Worm (Caenorhabditis elegans) whole organism, young adult: Measurements from ENCODE around the gene M153.3.

Source experiments
- B0035.1 ChIP-seq: sonication (generic microtip); optimal IDR thresholded peaks from 2 replicates; lab custom pipeline; 2016; ENCODE audit warnings: missing genetic modification characterization, mild to moderate bottlenecking, missing compliant biosample characterization, missing genotype, missing genetic modification reagents
- C06A6.2 ChIP-seq: fragments of 200-800 bp; sonication (Bioruptor generic); conservative IDR thresholded peaks from 2 replicates; pipeline ENCODE4 v1.3.6; 2022; ENCODE audit warnings: missing genetic modification characterization, missing compliant biosample characterization
- D2030.7 ChIP-seq: fragments of 200-800 bp; sonication (Bioruptor generic); IDR thresholded peaks from 2 replicates; pipeline ENCODE4 v1.3.6; 2022; ENCODE audit warnings: missing genetic modification reagents, missing genetic modification characterization, missing compliant biosample characterization
- F33H1.4 ChIP-seq: fragments of 200-800 bp; sonication (Bioruptor generic); IDR thresholded peaks from 2 replicates; pipeline ENCODE4 v1.3.6; 2022; ENCODE audit warnings: missing genetic modification reagents, missing genetic modification characterization, missing compliant biosample characterization
- F37B4.10 ChIP-seq: fragments of 200-800 bp; sonication (Bioruptor generic); IDR thresholded peaks from 2 replicates; pipeline ENCODE4 v1.3.6; 2022; ENCODE audit warnings: missing genetic modification characterization, missing compliant biosample characterization
- F57A8.1 ChIP-seq: fragments of 200-800 bp; sonication (Bioruptor generic); optimal IDR thresholded peaks from 2 replicates; lab custom pipeline; 2018; ENCODE audit warnings: mild to moderate bottlenecking, missing genetic modification characterization, moderate library complexity, missing compliant biosample characterization
- F57C9.4 ChIP-seq: sonication (generic microtip); optimal IDR thresholded peaks from 2 replicates; lab custom pipeline; 2017; ENCODE audit warnings: mild to moderate bottlenecking, missing genetic modification characterization, missing compliant biosample characterization
- K11D2.4 ChIP-seq: fragments of 200-800 bp; sonication (Bioruptor generic); IDR thresholded peaks from 2 replicates; pipeline ENCODE4 v1.3.6; 2022; ENCODE audit warnings: missing genetic modification reagents, missing genetic modification characterization, missing compliant biosample characterization
- Y53G8AR.9 ChIP-seq: fragments of 200-800 bp; sonication (Bioruptor generic); conservative IDR thresholded peaks from 2 replicates; pipeline ENCODE4 v1.3.6; 2022; ENCODE audit warnings: missing genetic modification reagents, missing genetic modification characterization, missing compliant biosample characterization
- Y56A3A.18 ChIP-seq: fragments of 200-800 bp; sonication (Bioruptor generic); IDR thresholded peaks from 2 replicates; pipeline ENCODE4 v1.3.6; 2022; ENCODE audit warnings: missing genetic modification reagents, missing genetic modification characterization, missing compliant biosample characterization
- Y67H2A.10 ChIP-seq: fragments of 200-800 bp; sonication (Bioruptor generic); conservative IDR thresholded peaks from 2 replicates; pipeline ENCODE4 v1.3.6; 2022; ENCODE audit warnings: missing genetic modification reagents, missing genetic modification characterization, missing compliant biosample characterization
- Y95B8A.8 ChIP-seq: fragments of 200-800 bp; sonication (Bioruptor generic); IDR thresholded peaks from 2 replicates; pipeline ENCODE4 v1.3.6; 2022; ENCODE audit warnings: missing genetic modification reagents, missing genetic modification characterization, missing compliant biosample characterization
- ZK185.1 ChIP-seq: sonication (generic microtip); optimal IDR thresholded peaks from 2 replicates; lab custom pipeline; 2016; ENCODE audit warnings: mild to moderate bottlenecking, missing genetic modification characterization, missing compliant biosample characterization; ENCODE audit not compliant: poor library complexity, severe bottlenecking
- attf-5 ChIP-seq: fragments of 200-800 bp; sonication (Bioruptor generic); optimal IDR thresholded peaks from 2 replicates; lab custom pipeline; 2018; ENCODE audit warnings: mild to moderate bottlenecking, missing genetic modification characterization, missing compliant biosample characterization
- cebp-1 ChIP-seq, 2 experiments: fragments of 200-800 bp in 1 of 2; sonication (Bioruptor generic) in 1 of 2; sonication (generic microtip) in 1 of 2; IDR thresholded peaks in 1 of 2; optimal IDR thresholded peaks in 1 of 2; 2 replicates each; pipeline versions ENCODE4 v1.3.6 to Lab custom; 2017 to 2022; ENCODE audit warnings: missing compliant biosample characterization in 2 of 2, missing genetic modification characterization in 2 of 2, mild to moderate bottlenecking in 1 of 2, missing genetic modification reagents in 1 of 2, moderate library complexity in 1 of 2
- ceh-100 ChIP-seq: fragments of 200-800 bp; sonication (Bioruptor generic); IDR thresholded peaks from 2 replicates; pipeline ENCODE4 v1.3.6; 2022; ENCODE audit warnings: missing genetic modification reagents, missing genetic modification characterization, missing compliant biosample characterization
- ceh-40 ChIP-seq: fragments of 200-800 bp; sonication (Bioruptor generic); IDR thresholded peaks from 2 replicates; pipeline ENCODE4 v1.3.6; 2022; ENCODE audit warnings: missing genetic modification characterization, missing compliant biosample characterization
- ceh-58 ChIP-seq: fragments of 200-800 bp; sonication (Bioruptor generic); IDR thresholded peaks from 2 replicates; pipeline ENCODE4 v1.3.6; 2022; ENCODE audit warnings: missing genetic modification characterization, missing compliant biosample characterization
- ceh-91 ChIP-seq: fragments of 200-800 bp; sonication (Bioruptor generic); IDR thresholded peaks from 2 replicates; pipeline ENCODE4 v1.3.6; 2022; ENCODE audit warnings: missing genetic modification reagents, missing genetic modification characterization, missing compliant biosample characterization
- chd-7 ChIP-seq: sonication (generic microtip); optimal IDR thresholded peaks from 2 replicates; lab custom pipeline; 2016; ENCODE audit warnings: mild to moderate bottlenecking, missing genetic modification characterization, moderate library complexity, missing compliant biosample characterization
- dpff-1 ChIP-seq: sonication (generic microtip); optimal IDR thresholded peaks from 2 replicates; lab custom pipeline; 2017; ENCODE audit warnings: mild to moderate bottlenecking, missing genetic modification characterization, missing compliant biosample characterization
- egl-44 ChIP-seq: fragments of 200-800 bp; sonication (Bioruptor generic); IDR thresholded peaks from 2 replicates; pipeline ENCODE4 v1.3.6; 2022; ENCODE audit warnings: missing genetic modification reagents, missing genetic modification characterization, missing compliant biosample characterization
- ets-4 ChIP-seq: fragments of 200-800 bp; sonication (Bioruptor generic); optimal IDR thresholded peaks from 2 replicates; lab custom pipeline; 2018; ENCODE audit warnings: mild to moderate bottlenecking, missing genetic modification characterization, missing compliant biosample characterization
- fkh-3 ChIP-seq: sonication (generic microtip); optimal IDR thresholded peaks from 2 replicates; lab custom pipeline; 2016; ENCODE audit warnings: mild to moderate bottlenecking, missing genetic modification characterization, missing compliant biosample characterization
- him-1 ChIP-seq: sonication (generic microtip); optimal IDR thresholded peaks from 2 replicates; lab custom pipeline; 2016; ENCODE audit warnings: missing genotype, missing genetic modification reagents, missing genetic modification characterization, missing compliant biosample characterization
- hlh-26 ChIP-seq: fragments of 200-800 bp; sonication (Bioruptor generic); conservative IDR thresholded peaks from 2 replicates; pipeline ENCODE4 v1.3.6; 2022; ENCODE audit warnings: missing genetic modification reagents, missing genetic modification characterization, missing compliant biosample characterization
- lsl-1 ChIP-seq: fragments of 200-800 bp; sonication (Bioruptor generic); optimal IDR thresholded peaks from 2 replicates; lab custom pipeline; 2018; ENCODE audit warnings: mild to moderate bottlenecking, missing genetic modification characterization, moderate library complexity, missing compliant biosample characterization
- lsy-27 ChIP-seq: sonication (generic microtip); optimal IDR thresholded peaks from 2 replicates; lab custom pipeline; 2017; ENCODE audit warnings: missing genetic modification characterization, mild to moderate bottlenecking, missing compliant biosample characterization, antibody characterized with exemption, missing genotype, borderline replicate concordance; ENCODE audit not compliant: insufficient read depth
- madf-10 ChIP-seq: sonication (generic microtip); optimal IDR thresholded peaks from 2 replicates; lab custom pipeline; 2016; ENCODE audit warnings: mild to moderate bottlenecking, missing genetic modification characterization, missing compliant biosample characterization
- mel-28 ChIP-seq: sonication (generic microtip); optimal IDR thresholded peaks from 2 replicates; lab custom pipeline; 2016; ENCODE audit warnings: borderline replicate concordance, mild to moderate bottlenecking, missing genetic modification characterization, missing compliant biosample characterization
- mes-4 ChIP-seq: sonication (generic microtip); optimal IDR thresholded peaks from 2 replicates; lab custom pipeline; 2016; ENCODE audit warnings: missing genotype, missing genetic modification characterization, missing compliant biosample characterization
- nhr-120 ChIP-seq: fragments of 200-800 bp; sonication (Bioruptor generic); IDR thresholded peaks from 2 replicates; pipeline ENCODE4 v1.3.6; 2022; ENCODE audit warnings: missing genetic modification characterization, missing compliant biosample characterization
- nhr-179 ChIP-seq: sonication (generic microtip); optimal IDR thresholded peaks from 2 replicates; lab custom pipeline; 2016; ENCODE audit warnings: mild to moderate bottlenecking, missing genetic modification characterization, missing compliant biosample characterization
- rcor-1 ChIP-seq: fragments of 200-800 bp; sonication (Bioruptor generic); IDR thresholded peaks from 2 replicates; pipeline ENCODE4 v1.3.6; 2022; ENCODE audit warnings: missing genetic modification reagents, missing genetic modification characterization, missing compliant biosample characterization
- rec-8 ChIP-seq, 2 experiments: sonication (generic microtip); optimal IDR thresholded peaks; 2 replicates each; lab custom pipeline; 2016; ENCODE audit warnings: mild to moderate bottlenecking in 2 of 2, missing genetic modification characterization in 2 of 2, missing genetic modification reagents in 2 of 2, missing genotype in 2 of 2, missing biosample characterization in 1 of 2, missing compliant biosample characterization in 1 of 2, moderate library complexity in 1 of 2
- rpc-1 ChIP-seq, 2 experiments: fragments of 150-350 bp in 1 of 2; sonication (generic microtip) in 1 of 2; optimal IDR thresholded peaks; 2 replicates each; lab custom pipeline; 2014 to 2018; ENCODE audit warnings: missing biosample characterization in 1 of 2, missing genetic modification characterization in 1 of 2, missing genetic modification reagents in 1 of 2, missing genotype in 1 of 2
- sdz-38 ChIP-seq: sonication (generic microtip); optimal IDR thresholded peaks from 2 replicates; lab custom pipeline; 2016; ENCODE audit warnings: missing genotype, missing genetic modification characterization, missing compliant biosample characterization
- snpc-1.1 ChIP-seq: sonication (generic microtip); optimal IDR thresholded peaks from 2 replicates; lab custom pipeline; 2017; ENCODE audit warnings: missing genetic modification characterization, mild to moderate bottlenecking, missing compliant biosample characterization, antibody characterized with exemption, moderate library complexity, missing genotype, missing genetic modification reagents; ENCODE audit not compliant: insufficient read depth
- tlf-1 ChIP-seq: fragments of 200-800 bp; sonication (Bioruptor generic); optimal IDR thresholded peaks from 2 replicates; lab custom pipeline; 2018; ENCODE audit warnings: mild to moderate bottlenecking, missing genetic modification characterization, missing compliant biosample characterization
- unc-130 ChIP-seq: sonication (generic microtip); optimal IDR thresholded peaks from 2 replicates; lab custom pipeline; 2016; ENCODE audit warnings: missing genetic modification reagents, missing genetic modification characterization, missing compliant biosample characterization
- xnd-1 ChIP-seq: sonication (generic microtip); optimal IDR thresholded peaks from 2 replicates; lab custom pipeline; 2016; ENCODE audit warnings: missing genotype, missing genetic modification reagents, missing genetic modification characterization, missing compliant biosample characterization
- zfh-2 ChIP-seq: fragments of 200-800 bp; sonication (Bioruptor generic); conservative IDR thresholded peaks from 2 replicates; pipeline ENCODE4 v1.3.6; 2022; ENCODE audit warnings: missing genetic modification reagents, missing genetic modification characterization, missing compliant biosample characterization

The M153.3 gene

DNA sequence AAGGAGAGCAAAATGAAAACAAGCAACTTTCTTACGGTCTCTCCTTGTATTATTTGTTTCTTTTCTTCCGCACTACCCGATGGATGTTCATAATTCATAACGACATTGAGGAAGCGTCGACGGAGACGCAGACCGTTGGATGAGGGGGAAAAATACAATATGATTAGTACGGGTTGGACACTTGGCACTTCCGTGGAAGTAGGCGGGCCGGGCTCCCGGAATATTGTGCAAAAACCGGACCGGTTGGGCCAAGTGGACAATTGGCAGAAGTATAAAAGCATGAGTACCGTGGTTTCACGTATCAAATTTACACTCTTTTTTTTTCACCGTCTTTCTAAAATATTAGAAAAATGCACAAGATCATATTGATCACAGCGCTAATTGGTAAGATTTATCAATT lies at the start of gene M153.3:
TSS of gene M153.3 (plus strand) at position 301 of the 400 bp plus-strand sequence.
- TF ChIP-seq rec-8 (tag; optimal IDR thresholded peaks at IDR 0.05; lab: Kevin White, UChicago): no peak
- TF ChIP-seq D2030.7 (GFP tag; lab: Robert Waterston, UW): no peak
- no peak for TF ChIP-seq ceh-100
- TF ChIP-seq mes-4 (tag; lab: Kevin White, UChicago): no peak
- no peak for TF ChIP-seq Y67H2A.10 (GFP tag; lab: Robert Waterston, UW)
- no peak for TF ChIP-seq tlf-1 (GFP tag; lab: Kevin White, UChicago)
- no peak for TF ChIP-seq attf-5 (GFP tag; lab: Kevin White, UChicago)
- TF ChIP-seq F57A8.1: no peak

DNA sequence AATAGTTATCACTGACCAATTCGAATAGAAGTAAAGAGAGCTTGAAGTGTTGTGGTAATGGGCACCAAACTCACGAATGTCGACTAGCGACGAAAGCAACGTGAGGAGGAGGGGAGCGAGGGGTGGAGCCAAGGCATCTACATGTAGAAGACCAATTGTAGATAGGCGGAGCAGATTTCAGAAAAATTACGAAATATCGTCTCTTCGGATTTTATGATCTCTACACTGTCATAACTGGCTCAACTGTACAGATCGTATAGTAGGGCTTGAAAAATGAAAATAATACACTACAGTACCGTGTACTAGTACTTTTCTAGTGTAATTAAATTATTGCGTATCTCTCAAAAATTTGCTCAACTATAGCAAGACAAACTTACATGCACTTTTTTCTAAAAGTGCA lies 49.6 kb upstream of the M153.3 start, which contains the start of gene W03G11.4:
TSS of gene W03G11.4 (minus strand) at position 101 of the 400 bp plus-strand sequence.
- TF ChIP-seq lsy-27 (tag; lab: Kevin White, UChicago) (no peak), ZK185.1 (tag; lab: Kevin White, UChicago) (no peak), F57C9.4 (no peak), lsl-1 (no peak), unc-130 (GFP tag; lab: Kevin White, UChicago) (no peak), ceh-40 (no peak), dpff-1 (tag; lab: Kevin White, UChicago) (no peak), F37B4.10 (GFP tag; lab: Robert Waterston, UW) (no peak), F33H1.4 (GFP tag; lab: Robert Waterston, UW) (no peak), chd-7 (no peak), nhr-120 (GFP tag; lab: Robert Waterston, UW) (no peak), attf-5 (GFP tag; lab: Kevin White, UChicago) (no peak), ceh-58 (GFP tag; lab: Robert Waterston, UW) (no peak), C06A6.2 (GFP tag; lab: Robert Waterston, UW) (no peak), sdz-38 (tag; lab: Kevin White, UChicago) (no peak)

DNA sequence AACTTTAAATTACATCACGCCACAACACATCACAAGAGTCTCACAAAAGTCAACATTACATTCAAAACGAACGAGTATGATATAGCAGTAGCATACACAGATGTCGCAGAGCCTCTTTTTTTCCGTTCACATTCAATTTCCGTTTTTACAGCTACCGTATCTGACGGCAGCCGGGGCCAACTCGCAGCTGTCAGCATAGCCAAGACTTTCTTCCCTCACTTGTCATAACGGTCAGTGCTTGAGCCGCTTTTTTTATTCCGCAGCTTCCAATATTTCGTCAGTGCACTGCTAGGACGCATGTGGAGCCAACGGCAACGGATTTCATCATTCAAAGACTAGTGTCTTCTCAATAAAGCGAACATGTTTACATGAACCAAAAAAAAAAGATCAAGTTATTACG lies 48.7 kb upstream of the M153.3 start:
- TF ChIP-seq ceh-100 (no peak), cebp-1 (GFP tag; IDR thresholded peaks at IDR 0.05; lab: Robert Waterston, UW) (0 out of 2 replicates have a peak, but pooled peaks have one; percentile 45), cebp-1 (tag; optimal IDR thresholded peaks at IDR 0.05; lab: Kevin White, UChicago) (no peak), sdz-38 (tag; lab: Kevin White, UChicago) (no peak), nhr-179 (tag; lab: Kevin White, UChicago) (no peak)
- TF ChIP-seq, all 124 proteins: peak for 1

DNA sequence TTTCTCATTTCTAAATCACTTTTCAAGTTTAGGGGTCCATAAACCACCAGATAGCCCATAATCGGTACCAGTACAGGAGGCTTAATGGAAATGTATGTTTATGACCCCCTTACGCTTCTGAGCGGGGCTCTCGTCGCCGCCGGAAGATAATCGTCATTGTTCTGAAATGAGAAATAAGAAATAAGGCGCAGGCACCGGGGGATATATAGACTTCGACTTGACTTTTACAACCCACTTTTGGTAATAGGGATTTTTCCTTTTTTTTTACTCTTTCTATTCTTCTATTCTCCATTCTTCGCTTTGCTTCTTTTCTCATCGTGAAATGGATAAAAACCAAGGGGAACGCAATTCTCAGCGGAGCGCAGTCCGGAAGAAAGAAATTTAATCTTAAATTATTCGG lies 47.5 kb upstream of the M153.3 start:
- no peak for TF ChIP-seq ets-4 (GFP tag; lab: Kevin White, UChicago)
- TF ChIP-seq rpc-1 (optimal IDR thresholded peaks at IDR 0.05; lab: Kevin White, UChicago): no peak
- TF ChIP-seq rpc-1 (tag; optimal IDR thresholded peaks at IDR 0.05; lab: Kevin White, UChicago): no peak
- TF ChIP-seq rcor-1 (GFP tag; lab: Robert Waterston, UW): no peak
- TF ChIP-seq hlh-26 (GFP tag; lab: Robert Waterston, UW): no peak
- no peak for TF ChIP-seq egl-44
- TF ChIP-seq mel-28 (tag; lab: Kevin White, UChicago): no peak
- TF ChIP-seq snpc-1.1 (tag; lab: Kevin White, UChicago): no peak
- no peak for TF ChIP-seq xnd-1 (tag; lab: Kevin White, UChicago)
- no peak for TF ChIP-seq fkh-3 (tag; lab: Kevin White, UChicago)
- TF ChIP-seq Y56A3A.18 (GFP tag; lab: Robert Waterston, UW): no peak
- no peak for TF ChIP-seq madf-10 (tag; lab: Kevin White, UChicago)
- TF ChIP-seq B0035.1: no peak
- TF ChIP-seq Y53G8AR.9 (GFP tag; lab: Robert Waterston, UW): no peak
- TF ChIP-seq Y67H2A.10 (GFP tag; lab: Robert Waterston, UW): no peak
- TF ChIP-seq Y95B8A.8 (GFP tag; lab: Robert Waterston, UW): no peak
- no peak for TF ChIP-seq him-1
- TF ChIP-seq zfh-2 (GFP tag; lab: Robert Waterston, UW): no peak
- TF ChIP-seq ceh-91 (GFP tag; lab: Robert Waterston, UW): no peak
- TF ChIP-seq K11D2.4 (GFP tag; lab: Robert Waterston, UW): no peak
